Fruit fly (Drosophila melanogaster): ENCODE results near the gene neur.

Gene neur

dm6 chr3R:9074934-9075333 is 35.7 kb upstream of the neur start:
- TF ChIP-seq Dif (GFP tag; optimal IDR thresholded peaks at IDR 0.05; ENCODE audit: partially characterized antibody) = no peak
- peak; percentile 27 for TF ChIP-seq br (GFP tag; optimal IDR thresholded peaks at IDR 0.05)
- TF ChIP-seq OdsH (GFP tag; optimal IDR thresholded peaks at IDR 0.05) = peak; percentile 21
- peak; percentile 11 for TF ChIP-seq Hnf4 (GFP tag; optimal IDR thresholded peaks at IDR 0.05)
- TF ChIP-seq sv (GFP tag; optimal IDR thresholded peaks at IDR 0.05) = no peak
- TF ChIP-seq Sp1 (GFP tag; optimal IDR thresholded peaks at IDR 0.05) = peak; percentile 33
- TF ChIP-seq fru (GFP tag; optimal IDR thresholded peaks at IDR 0.05) = peak; percentile 40
- TF ChIP-seq HLH106 (tag; optimal IDR thresholded peaks at IDR 0.05) = peak; percentile 36
- TF ChIP-seq lola (GFP tag; optimal IDR thresholded peaks at IDR 0.05) = no peak
- no peak for TF ChIP-seq dsf (GFP tag; optimal IDR thresholded peaks at IDR 0.05; ENCODE audit: borderline replicate concordance)
- no peak for TF ChIP-seq sage (GFP tag; optimal IDR thresholded peaks at IDR 0.05)
- peak in 1 of 2 experiments; percentile 23 for TF ChIP-seq foxo (GFP tag; optimal IDR thresholded peaks at IDR 0.05)
- TF ChIP-seq h (GFP tag; optimal IDR thresholded peaks at IDR 0.05) = peak; percentile 25
- no peak for TF ChIP-seq psq (GFP tag; optimal IDR thresholded peaks at IDR 0.05)
- TF ChIP-seq ey (GFP tag; optimal IDR thresholded peaks at IDR 0.05) = peak; percentile 42
- peak; percentile 35 for TF ChIP-seq rgr (GFP tag; optimal IDR thresholded peaks at IDR 0.05)

- TF ChIP-seq ey (GFP tag; optimal IDR thresholded peaks at IDR 0.05) (no peak), Hr83 (GFP tag; optimal IDR thresholded peaks at IDR 0.05; ENCODE audit: poor library complexity, severe bottlenecking) (no peak), Dif (GFP tag; optimal IDR thresholded peaks at IDR 0.05; ENCODE audit: partially characterized antibody) (no peak), h (GFP tag; optimal IDR thresholded peaks at IDR 0.05) (no peak), usp (GFP tag; optimal IDR thresholded peaks at IDR 0.05) (no peak), CrebA (GFP tag; optimal IDR thresholded peaks at IDR 0.05; ENCODE audit: borderline replicate concordance) (no peak), GATAd (GFP tag; optimal IDR thresholded peaks at IDR 0.05) (no peak), tai (GFP tag; optimal IDR thresholded peaks at IDR 0.05) (no peak), Rel (GFP tag; optimal IDR thresholded peaks at IDR 0.05) (no peak), Rel (tag; optimal IDR thresholded peaks at IDR 0.05) (no peak), lola (GFP tag; optimal IDR thresholded peaks at IDR 0.05) (no peak), br (GFP tag; optimal IDR thresholded peaks at IDR 0.05) (no peak), HLH106 (tag; optimal IDR thresholded peaks at IDR 0.05) (no peak), CG32264 (GFP tag; optimal IDR thresholded peaks at IDR 0.05) (no peak), rgr (GFP tag; optimal IDR thresholded peaks at IDR 0.05) (no peak), N (GFP tag; optimal IDR thresholded peaks at IDR 0.05) (no peak), CG9705 (GFP tag; optimal IDR thresholded peaks at IDR 0.05) (no peak)
These were observed 30.6 kb upstream of the neur start for dm6 chr3R:9069874-9070273.

- TF ChIP-seq psq (GFP tag; optimal IDR thresholded peaks at IDR 0.05) = no peak
- TF ChIP-seq rgr (GFP tag; optimal IDR thresholded peaks at IDR 0.05) = no peak
- no peak for TF ChIP-seq h (GFP tag; optimal IDR thresholded peaks at IDR 0.05)
These were observed 29.1 kb upstream of the neur start for dm6 chr3R:9068418-9068817.

dm6 chr3R:9064874-9065273 is 25.6 kb upstream of the neur start, which contains the start of the genes beag and Ada:
Gene beag, minus strand, starts transcription at chr3R:9065078.
Gene Ada, plus strand, starts transcription at chr3R:9065183.
- peak; percentile 15 for TF ChIP-seq Sp1 (GFP tag; optimal IDR thresholded peaks at IDR 0.05)
- no peak for TF ChIP-seq CG32264 (GFP tag; optimal IDR thresholded peaks at IDR 0.05)
- no peak for TF ChIP-seq h (GFP tag; optimal IDR thresholded peaks at IDR 0.05)
- peak; percentile 89 for TF ChIP-seq Myc (optimal IDR thresholded peaks at IDR 0.05)
- peak; percentile 31 for TF ChIP-seq HLH106 (tag; optimal IDR thresholded peaks at IDR 0.05)
- TF ChIP-seq dmrt93B (GFP tag; optimal IDR thresholded peaks at IDR 0.05) = no peak
- TF ChIP-seq sv (GFP tag; optimal IDR thresholded peaks at IDR 0.05) = peak; percentile 8
- peak in 1 of 2 experiments; percentile 42 for TF ChIP-seq foxo (GFP tag; optimal IDR thresholded peaks at IDR 0.05)
- TF ChIP-seq Dfd (GFP tag; optimal IDR thresholded peaks at IDR 0.05) = no peak
- no peak for TF ChIP-seq ey (GFP tag; optimal IDR thresholded peaks at IDR 0.05)
- no peak for TF ChIP-seq Hnf4 (GFP tag; optimal IDR thresholded peaks at IDR 0.05)
- no peak for TF ChIP-seq Hr78 (GFP tag; optimal IDR thresholded peaks at IDR 0.05)
- no peak for TF ChIP-seq sage (GFP tag; optimal IDR thresholded peaks at IDR 0.05)
- TF ChIP-seq brk (GFP tag; optimal IDR thresholded peaks at IDR 0.05) = no peak
- TF ChIP-seq dsf (GFP tag; optimal IDR thresholded peaks at IDR 0.05; ENCODE audit: borderline replicate concordance) = no peak
- TF ChIP-seq Vsx2 (GFP tag; optimal IDR thresholded peaks at IDR 0.05; ENCODE audit: partially characterized antibody) = no peak
- no peak for TF ChIP-seq jim (GFP tag; optimal IDR thresholded peaks at IDR 0.05)
- no peak for TF ChIP-seq Hr83 (GFP tag; optimal IDR thresholded peaks at IDR 0.05; ENCODE audit: poor library complexity, severe bottlenecking)
- no peak for TF ChIP-seq OdsH (GFP tag; optimal IDR thresholded peaks at IDR 0.05)
- TF ChIP-seq psq (GFP tag; optimal IDR thresholded peaks at IDR 0.05) = no peak
- peak; percentile 29 for TF ChIP-seq CG9705 (GFP tag; optimal IDR thresholded peaks at IDR 0.05)
- no peak for TF ChIP-seq pan (optimal IDR thresholded peaks at IDR 0.05)
- no peak for TF ChIP-seq fru (GFP tag; optimal IDR thresholded peaks at IDR 0.05)
- TF ChIP-seq Rel (GFP tag; optimal IDR thresholded peaks at IDR 0.05) = no peak
- TF ChIP-seq Rel (tag; optimal IDR thresholded peaks at IDR 0.05) = no peak
- TF ChIP-seq Mio (GFP tag; optimal IDR thresholded peaks at IDR 0.05) = no peak
- TF ChIP-seq Jra (GFP tag; optimal IDR thresholded peaks at IDR 0.05) = no peak
- no peak for TF ChIP-seq dl (GFP tag; optimal IDR thresholded peaks at IDR 0.05; ENCODE audit: insufficient read depth in 1 of 2, partially characterized antibody in 2 of 2)
- no peak for TF ChIP-seq tai (GFP tag; optimal IDR thresholded peaks at IDR 0.05)
- TF ChIP-seq CrebA (GFP tag; optimal IDR thresholded peaks at IDR 0.05; ENCODE audit: borderline replicate concordance) = no peak
- TF ChIP-seq lola (GFP tag; optimal IDR thresholded peaks at IDR 0.05) = no peak
- TF ChIP-seq Abd-B (GFP tag; optimal IDR thresholded peaks at IDR 0.05) = no peak
- no peak for TF ChIP-seq usp (GFP tag; optimal IDR thresholded peaks at IDR 0.05)

All from whole organism, wandering third instar larva.